Worm (Caenorhabditis elegans): ENCODE measurements around the gene K01A11.1.
A peak's percentile ranks its signal among the peaks of the same experiment; 100 is the strongest.

Gene K01A11.1

DNA sequence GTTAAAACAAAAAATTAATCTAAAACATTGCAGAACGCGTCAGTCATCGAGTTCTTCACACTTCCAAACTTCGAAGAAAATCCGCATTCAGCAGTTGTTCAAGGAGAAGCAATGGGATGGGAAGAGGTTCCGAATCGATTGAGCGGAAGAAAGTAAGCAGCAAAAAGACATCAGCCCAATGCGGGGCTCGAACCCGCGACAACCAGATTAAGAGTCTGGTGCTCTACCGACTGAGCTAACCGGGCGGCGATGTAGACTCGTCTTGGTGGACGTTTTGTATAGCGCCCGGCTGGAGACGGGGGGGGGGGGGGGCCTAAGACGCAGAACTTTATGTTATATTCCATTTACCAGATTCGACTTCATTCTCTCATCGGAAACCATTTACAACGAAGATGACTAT lies 4.5 kb downstream of the K01A11.1 start (continued):
- TF ChIP-seq dox-1 (GFP tag; IDR thresholded peaks at IDR 0.05) = peak; percentile 74; the same call in 1 of the 2 replicates
- no peak for TF ChIP-seq egl-18 (GFP tag; IDR thresholded peaks at IDR 0.05)
- TF ChIP-seq cebp-1 (GFP tag; IDR thresholded peaks at IDR 0.05) = no peak
- TF ChIP-seq cebp-1 (tag; optimal IDR thresholded peaks at IDR 0.05) = peak; percentile 10
- TF ChIP-seq hsf-1 (GFP tag; IDR thresholded peaks at IDR 0.05) = no peak
- peak; percentile 64 for TF ChIP-seq mcd-1 (GFP tag; IDR thresholded peaks at IDR 0.05)
- TF ChIP-seq hlh-26 (GFP tag; conservative IDR thresholded peaks at IDR 0.05) = no peak
- no peak for TF ChIP-seq F23B12.7 (tag; optimal IDR thresholded peaks at IDR 0.05; ENCODE audit: insufficient read depth)
- TF ChIP-seq ekl-4 (GFP tag; IDR thresholded peaks at IDR 0.05) = peak; percentile 65; the same call in 1 of the 2 replicates
- TF ChIP-seq lin-54 (GFP tag; optimal IDR thresholded peaks at IDR 0.05) = peak; percentile 32
- peak; percentile 46 for TF ChIP-seq die-1 (tag; optimal IDR thresholded peaks at IDR 0.05)
- peak; percentile 90 for TF ChIP-seq tbp1 (GFP tag; optimal IDR thresholded peaks at IDR 0.05)
- peak; percentile 42 for TF ChIP-seq lsl-1 (GFP tag; optimal IDR thresholded peaks at IDR 0.05)
- peak; percentile 2 for TF ChIP-seq hrde-1 (tag; optimal IDR thresholded peaks at IDR 0.05; ENCODE audit: borderline replicate concordance)
- TF ChIP-seq zim-3 (tag; optimal IDR thresholded peaks at IDR 0.05) = no peak
- no peak for TF ChIP-seq madf-3 (GFP tag; IDR thresholded peaks at IDR 0.05)
- peak; percentile 30; the same call in 1 of the 2 replicates for TF ChIP-seq F33H1.4 (GFP tag; IDR thresholded peaks at IDR 0.05)
- TF ChIP-seq lsy-27 (tag; optimal IDR thresholded peaks at IDR 0.05; ENCODE audit: borderline replicate concordance, insufficient read depth) = no peak
- no peak for TF ChIP-seq snpc-4 (GFP tag; optimal IDR thresholded peaks at IDR 0.05)
- TF ChIP-seq snpc-4 (tag; optimal IDR thresholded peaks at IDR 0.05) = peak in 1 of 4 experiments; percentile 5
- peak; percentile 69; the same call in 1 of the 2 replicates for TF ChIP-seq pbrm-1 (GFP tag; IDR thresholded peaks at IDR 0.05)
- peak; percentile 41; the same call in 1 of the 2 replicates for TF ChIP-seq hmg-20 (GFP tag; IDR thresholded peaks at IDR 0.05)
- TF ChIP-seq F52B5.7 (tag; optimal IDR thresholded peaks at IDR 0.05) = no peak
- TF ChIP-seq hmg-1.2 (GFP tag; IDR thresholded peaks at IDR 0.05) = peak; percentile 34; the same call in 1 of the 2 replicates
- no peak for TF ChIP-seq fkh-3 (tag; optimal IDR thresholded peaks at IDR 0.05)
- no peak for TF ChIP-seq nfya-2 (GFP tag; IDR thresholded peaks at IDR 0.05)
- TF ChIP-seq nfya-1 (tag; optimal IDR thresholded peaks at IDR 0.05; ENCODE audit: borderline replicate concordance, insufficient read depth) = no peak
- TF ChIP-seq attf-6 (GFP tag; IDR thresholded peaks at IDR 0.05) = no peak
- TF ChIP-seq ztf-18 (tag; optimal IDR thresholded peaks at IDR 0.05) = peak; percentile 36
- TF ChIP-seq dpff-1 (tag; optimal IDR thresholded peaks at IDR 0.05) = no peak
- TF ChIP-seq lag-1 (GFP tag; IDR thresholded peaks at IDR 0.05) = no peak
- TF ChIP-seq nhr-80 (tag; optimal IDR thresholded peaks at IDR 0.05) = no peak
- TF ChIP-seq B0261.1 (tag; optimal IDR thresholded peaks at IDR 0.05) = peak; percentile 71
- TF ChIP-seq mes-4 (tag; optimal IDR thresholded peaks at IDR 0.05) = no peak
- TF ChIP-seq ceh-58 (GFP tag; IDR thresholded peaks at IDR 0.05) = no peak
- TF ChIP-seq ztf-25 (GFP tag; IDR thresholded peaks at IDR 0.05) = 0 out of 2 replicates have a peak, but pooled peaks have one; percentile 37
- peak; percentile 88 for TF ChIP-seq lin-26 (GFP tag; IDR thresholded peaks at IDR 0.05)

- TF ChIP-seq zfh-2 (GFP tag; conservative IDR thresholded peaks at IDR 0.05) = no peak
- no peak for TF ChIP-seq B0261.1 (tag; optimal IDR thresholded peaks at IDR 0.05)
- TF ChIP-seq ekl-4 (GFP tag; IDR thresholded peaks at IDR 0.05) = no peak
- no peak for TF ChIP-seq F37B4.10 (GFP tag; IDR thresholded peaks at IDR 0.05)
- no peak for TF ChIP-seq fkh-3 (tag; optimal IDR thresholded peaks at IDR 0.05)
- TF ChIP-seq K11D2.4 (GFP tag; IDR thresholded peaks at IDR 0.05) = no peak
- TF ChIP-seq aptf-3 (GFP tag; IDR thresholded peaks at IDR 0.05) = no peak
- TF ChIP-seq hmg-1.2 (GFP tag; IDR thresholded peaks at IDR 0.05) = no peak
- TF ChIP-seq dox-1 (GFP tag; IDR thresholded peaks at IDR 0.05) = no peak
- no peak for TF ChIP-seq unc-62 (GFP tag; optimal IDR thresholded peaks at IDR 0.05)
- TF ChIP-seq ztf-28 (GFP tag; IDR thresholded peaks at IDR 0.05) = no peak
- no peak for TF ChIP-seq F22D6.2 (tag; optimal IDR thresholded peaks at IDR 0.05)
- TF ChIP-seq zim-3 (tag; optimal IDR thresholded peaks at IDR 0.05) = no peak
- TF ChIP-seq mes-4 (tag; optimal IDR thresholded peaks at IDR 0.05) = no peak
- no peak for TF ChIP-seq hlh-26 (GFP tag; conservative IDR thresholded peaks at IDR 0.05)
- TF ChIP-seq ztf-22 (GFP tag; optimal IDR thresholded peaks at IDR 0.05) = no peak
- no peak for TF ChIP-seq T07F8.4 (tag; optimal IDR thresholded peaks at IDR 0.05)
- TF ChIP-seq madf-3 (GFP tag; IDR thresholded peaks at IDR 0.05) = no peak
- no peak for TF ChIP-seq attf-3 (GFP tag; conservative IDR thresholded peaks at IDR 0.05)
These were observed 5.8 kb downstream of the K01A11.1 start, which contains the start of gene metl-18 for ce11 chrIII:3425438-3425837. Gene metl-18 (plus strand): TSS chrIII:3425738.
